Fruit fly (Drosophila melanogaster): ENCODE data around the gene Cpr35B.

The Cpr35B gene

DNA sequence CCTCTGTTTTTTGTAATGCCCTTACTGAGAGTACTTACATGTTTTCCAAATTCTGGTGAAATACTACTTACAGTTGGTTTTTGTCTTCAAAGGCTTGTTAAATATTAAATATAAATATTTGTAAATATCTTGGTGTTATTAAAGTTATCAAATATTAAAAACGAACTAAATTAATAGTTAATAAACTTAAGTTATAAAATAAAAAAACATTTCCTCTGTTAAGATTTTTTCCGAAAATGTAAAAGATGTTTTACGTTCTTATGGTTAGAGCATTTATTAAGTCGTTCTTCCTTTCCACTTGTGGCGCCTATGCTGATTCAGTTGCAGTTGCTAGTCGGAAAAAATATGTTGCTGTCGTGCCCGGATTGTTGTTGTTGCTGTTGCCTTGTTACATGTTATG lies 11.6 kb downstream of the Cpr35B start (continued):
- TF ChIP-seq Eip93F (GFP tag; optimal IDR thresholded peaks at IDR 0.05) (no peak), esn (GFP tag; optimal IDR thresholded peaks at IDR 0.05) (no peak), lz (GFP tag; optimal IDR thresholded peaks at IDR 0.05) (no peak), CG8319 (GFP tag; optimal IDR thresholded peaks at IDR 0.05) (no peak), CG11902 (GFP tag; optimal IDR thresholded peaks at IDR 0.05) (no peak), CG8632 (GFP tag; optimal IDR thresholded peaks at IDR 0.05) (no peak), CG3032 (tag; optimal IDR thresholded peaks at IDR 0.05) (peak; percentile 47), Sox14 (GFP tag; optimal IDR thresholded peaks at IDR 0.05) (no peak), CG15336 (GFP tag; IDR thresholded peaks at IDR 0.05) (peak; percentile 52; the same call in 1 of the 2 replicates), acj6 (GFP tag; optimal IDR thresholded peaks at IDR 0.05) (peak; percentile 33), Eip75B (GFP tag; optimal IDR thresholded peaks at IDR 0.05) (no peak), cyc (GFP tag; optimal IDR thresholded peaks at IDR 0.05) (no peak), CG34406 (GFP tag; optimal IDR thresholded peaks at IDR 0.05) (no peak), CG11762 (GFP tag; optimal IDR thresholded peaks at IDR 0.05; ENCODE audit: insufficient read depth) (peak; percentile 1)

DNA sequence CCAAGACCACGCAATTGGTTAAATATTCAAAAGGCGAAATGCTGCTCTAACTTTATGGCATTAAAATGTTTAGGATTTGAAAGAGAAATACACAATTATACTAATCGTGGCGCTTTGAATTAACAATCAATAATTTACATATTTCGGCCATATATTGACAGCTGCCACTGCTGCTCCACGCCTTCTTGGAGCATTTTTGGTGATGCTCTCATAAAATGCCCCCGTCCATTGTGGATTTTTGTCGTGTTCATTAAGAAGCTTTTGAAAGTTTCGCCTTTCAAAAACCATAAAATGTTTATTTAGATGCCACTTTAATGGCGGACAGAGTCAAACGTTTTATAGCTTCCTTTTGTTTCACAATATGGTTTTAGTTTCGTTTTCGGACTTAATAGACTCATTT lies 13.9 kb downstream of the Cpr35B start:
- TF ChIP-seq Met (GFP tag; optimal IDR thresholded peaks at IDR 0.05) (no peak), CG11902 (GFP tag; optimal IDR thresholded peaks at IDR 0.05) (no peak), OdsH (GFP tag; optimal IDR thresholded peaks at IDR 0.05) (no peak), CG6808 (GFP tag; optimal IDR thresholded peaks at IDR 0.05) (no peak), fd85E (GFP tag; optimal IDR thresholded peaks at IDR 0.05) (no peak)

dm6 chr2L:14410331-14410730 lies 14.7 kb downstream of the Cpr35B start:
- peak; percentile 10 for TF ChIP-seq CG9139 (GFP tag; optimal IDR thresholded peaks at IDR 0.05)
- TF ChIP-seq Sox15 (GFP tag; optimal IDR thresholded peaks at IDR 0.05): no peak
- TF ChIP-seq OdsH (GFP tag; optimal IDR thresholded peaks at IDR 0.05): no peak
- TF ChIP-seq Met (GFP tag; optimal IDR thresholded peaks at IDR 0.05): no peak
- TF ChIP-seq CG6808 (GFP tag; optimal IDR thresholded peaks at IDR 0.05): peak; percentile 9
- TF ChIP-seq ss (GFP tag; optimal IDR thresholded peaks at IDR 0.05): peak; percentile 18 to 48
- TF ChIP-seq fkh (GFP tag; optimal IDR thresholded peaks at IDR 0.05): peak; percentile 61
- TF ChIP-seq CG8119 (GFP tag; IDR thresholded peaks at IDR 0.05): peak; percentile 24; the same call in 1 of the 3 replicates
- TF ChIP-seq Ets96B (tag; optimal IDR thresholded peaks at IDR 0.05): no peak
- peak; percentile 60; the same call in 1 of the 3 replicates for TF ChIP-seq CG6163 (GFP tag; IDR thresholded peaks at IDR 0.05)

DNA sequence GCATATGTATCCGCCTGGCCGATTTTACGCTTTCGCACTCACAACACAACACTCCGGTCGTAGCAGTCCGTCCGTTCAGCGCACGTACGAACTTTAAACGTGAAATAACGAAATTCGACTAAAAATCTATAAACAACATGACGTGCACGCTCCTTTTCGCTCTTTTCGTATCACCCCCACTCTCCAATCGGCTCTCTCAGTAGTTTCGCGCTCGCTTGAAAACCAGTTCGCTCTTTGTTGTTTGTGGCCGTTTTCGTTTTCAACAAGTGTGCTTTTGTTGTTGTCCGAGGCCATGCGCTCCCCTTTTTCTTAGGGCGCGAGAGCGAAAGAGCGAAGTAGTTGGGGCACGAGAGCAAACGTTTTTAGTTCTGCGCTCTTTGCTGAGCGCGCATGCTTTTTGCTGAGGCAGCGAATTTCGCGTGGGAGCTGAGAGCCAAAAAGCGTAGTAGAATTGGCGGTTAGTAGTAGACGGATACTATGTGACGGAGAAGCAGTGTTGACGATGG lies 15.5 kb downstream of the Cpr35B start, which contains the start of gene elB:
elB (minus strand) TSS at position 122 of the 506 bp plus-strand sequence.
- TF ChIP-seq Smox (GFP tag; optimal IDR thresholded peaks at IDR 0.05) (no peak), Ets21C (GFP tag; optimal IDR thresholded peaks at IDR 0.05) (no peak), Met (GFP tag; optimal IDR thresholded peaks at IDR 0.05) (no peak), ss (GFP tag; optimal IDR thresholded peaks at IDR 0.05) (peak; percentile 38 to 66), achi (GFP tag; optimal IDR thresholded peaks at IDR 0.05) (no peak), CG6854 (GFP tag; optimal IDR thresholded peaks at IDR 0.05) (peak; percentile 76), dac (GFP tag; optimal IDR thresholded peaks at IDR 0.05) (no peak), Eip93F (GFP tag; optimal IDR thresholded peaks at IDR 0.05) (peak; percentile 17), CG11762 (GFP tag; optimal IDR thresholded peaks at IDR 0.05; ENCODE audit: insufficient read depth) (no peak), esn (GFP tag; optimal IDR thresholded peaks at IDR 0.05) (peak; percentile 5), CG6163 (GFP tag; IDR thresholded peaks at IDR 0.05) (peak; percentile 62; the same call in 1 of the 3 replicates), Eip75B (GFP tag; optimal IDR thresholded peaks at IDR 0.05) (no peak), CG1621 (tag; optimal IDR thresholded peaks at IDR 0.05) (peak; percentile 70), CG15336 (GFP tag; IDR thresholded peaks at IDR 0.05) (peak; percentile 73; the same call in 1 of the 2 replicates), CG6792 (GFP tag; optimal IDR thresholded peaks at IDR 0.05) (no peak), Sox14 (GFP tag; optimal IDR thresholded peaks at IDR 0.05) (peak; percentile 55), CG8632 (GFP tag; optimal IDR thresholded peaks at IDR 0.05) (no peak), CG3032 (tag; optimal IDR thresholded peaks at IDR 0.05) (no peak), Gug (GFP tag; IDR thresholded peaks at IDR 0.05) (no peak), CG6276 (GFP tag; optimal IDR thresholded peaks at IDR 0.05) (no peak), CG6808 (GFP tag; optimal IDR thresholded peaks at IDR 0.05) (no peak), vri (GFP tag; optimal IDR thresholded peaks at IDR 0.05) (peak; percentile 37), CG9139 (GFP tag; optimal IDR thresholded peaks at IDR 0.05) (peak; percentile 37), CG32006 (GFP tag; optimal IDR thresholded peaks at IDR 0.05) (no peak), fkh (GFP tag; optimal IDR thresholded peaks at IDR 0.05) (peak; percentile 40), svp (GFP tag) (peak; percentile 66), CG8119 (GFP tag; IDR thresholded peaks at IDR 0.05) (peak; percentile 46; the same call in 2 of the 3 replicates), fd85E (GFP tag; optimal IDR thresholded peaks at IDR 0.05) (peak; percentile 13), salr (GFP tag; optimal IDR thresholded peaks at IDR 0.05) (no peak), CG11294 (GFP tag; IDR thresholded peaks at IDR 0.05) (no peak), OdsH (GFP tag; optimal IDR thresholded peaks at IDR 0.05) (no peak), Sox15 (GFP tag; optimal IDR thresholded peaks at IDR 0.05) (no peak), fd59A (GFP tag; optimal IDR thresholded peaks at IDR 0.05) (no peak), Lpt (GFP tag; optimal IDR thresholded peaks at IDR 0.05) (peak; percentile 38), CG8319 (GFP tag; optimal IDR thresholded peaks at IDR 0.05) (no peak), CG10669 (GFP tag; optimal IDR thresholded peaks at IDR 0.05) (no peak)

Measured in whole organism, prepupa.